Worm (Caenorhabditis elegans): Measurements from ENCODE around the gene Y48E1C.1.

Gene Y48E1C.1

DNA sequence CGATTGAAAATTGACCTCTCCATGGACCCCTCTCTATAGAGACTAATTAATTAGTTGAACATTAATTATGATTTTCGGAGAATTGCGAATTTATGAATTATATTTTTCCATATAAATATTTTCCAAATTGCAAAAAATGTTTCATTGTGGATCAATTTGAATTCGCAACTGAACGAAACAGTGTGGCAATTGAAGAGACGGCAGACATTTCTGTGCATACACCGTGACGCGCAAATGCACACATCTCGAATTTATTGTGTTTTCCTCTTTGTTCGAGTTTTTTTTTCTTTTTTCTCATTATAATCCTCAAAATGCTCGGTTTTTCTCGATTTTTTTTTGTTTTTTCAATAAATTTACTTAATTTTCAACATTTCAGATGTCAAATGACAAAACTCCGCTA, 45.6 kb upstream of the Y48E1C.1 start, which contains the start of gene Y48C3A.20 (continued):
- TF ChIP-seq elt-2 (tag; optimal IDR thresholded peaks at IDR 0.05), result no peak
- TF ChIP-seq efl-3 (GFP tag; optimal IDR thresholded peaks at IDR 0.05), result no peak
- TF ChIP-seq nhr-84 (tag; optimal IDR thresholded peaks at IDR 0.05), result no peak
- TF ChIP-seq sptf-1 (tag; optimal IDR thresholded peaks at IDR 0.05), result no peak
- no peak for TF ChIP-seq C34B4.2 (tag; optimal IDR thresholded peaks at IDR 0.05)
- TF ChIP-seq lin-39 (tag; optimal IDR thresholded peaks at IDR 0.05), result peak; percentile 43
- TF ChIP-seq blmp-1 (tag; optimal IDR thresholded peaks at IDR 0.05), result peak; percentile 67
- no peak for TF ChIP-seq ama-1 (optimal IDR thresholded peaks at IDR 0.05)
- TF ChIP-seq alr-1 (tag; optimal IDR thresholded peaks at IDR 0.05; ENCODE audit: borderline replicate concordance), result no peak
- TF ChIP-seq ztf-4 (tag; optimal IDR thresholded peaks at IDR 0.05), result peak; percentile 70
- TF ChIP-seq dsc-1 (tag; optimal IDR thresholded peaks at IDR 0.05), result no peak
- peak; percentile 54 for TF ChIP-seq ceh-88 (GFP tag; IDR thresholded peaks at IDR 0.05)
- TF ChIP-seq pqm-1 (tag; optimal IDR thresholded peaks at IDR 0.05), result no peak
- no peak for TF ChIP-seq zip-4 (GFP tag; optimal IDR thresholded peaks at IDR 0.05)
- no peak for TF ChIP-seq ceh-8 (GFP tag; optimal IDR thresholded peaks at IDR 0.05)
- no peak for TF ChIP-seq hlh-17 (GFP tag; optimal IDR thresholded peaks at IDR 0.05; ENCODE audit: borderline replicate concordance)
- TF ChIP-seq mab-9 (GFP tag; IDR thresholded peaks at IDR 0.05), result no peak
- peak; percentile 83 for TF ChIP-seq snpc-4 (tag; optimal IDR thresholded peaks at IDR 0.05)
- TF ChIP-seq jun-1 (tag; optimal IDR thresholded peaks at IDR 0.05), result no peak
- TF ChIP-seq mdl-1 (tag; optimal IDR thresholded peaks at IDR 0.05), result peak in 1 of 2 experiments; percentile 72
- TF ChIP-seq fkh-8 (tag; optimal IDR thresholded peaks at IDR 0.05), result peak; percentile 64
- no peak for TF ChIP-seq nhr-77 (tag; optimal IDR thresholded peaks at IDR 0.05)
- no peak for TF ChIP-seq Y116A8C.19 (tag; optimal IDR thresholded peaks at IDR 0.05; ENCODE audit: borderline replicate concordance)
- TF ChIP-seq sox-4 (tag; optimal IDR thresholded peaks at IDR 0.05), result peak; percentile 25
- TF ChIP-seq nhr-28 (tag; optimal IDR thresholded peaks at IDR 0.05), result no peak
- no peak for TF ChIP-seq tlp-1 (tag; optimal IDR thresholded peaks at IDR 0.05)
- no peak for TF ChIP-seq lin-14 (GFP tag; optimal IDR thresholded peaks at IDR 0.05)
- TF ChIP-seq unc-30 (tag; optimal IDR thresholded peaks at IDR 0.05), result no peak
- no peak for TF ChIP-seq pag-3 (tag; optimal IDR thresholded peaks at IDR 0.05; ENCODE audit: borderline replicate concordance, insufficient read depth)
- TF ChIP-seq nhr-90 (tag; optimal IDR thresholded peaks at IDR 0.05; ENCODE audit: poor library complexity), result peak; percentile 74
- TF ChIP-seq egl-13 (tag; optimal IDR thresholded peaks at IDR 0.05), result peak; percentile 62
- peak; percentile 74 for TF ChIP-seq nhr-85 (tag)
- TF ChIP-seq snu-23 (GFP tag; optimal IDR thresholded peaks at IDR 0.05), result peak; percentile 90
- no peak for TF ChIP-seq zag-1 (tag; optimal IDR thresholded peaks at IDR 0.05)
- peak; percentile 77 for TF ChIP-seq unc-130 (tag; optimal IDR thresholded peaks at IDR 0.05)
- TF ChIP-seq nhr-76 (tag; optimal IDR thresholded peaks at IDR 0.05), result no peak
- TF ChIP-seq rnt-1 (tag; optimal IDR thresholded peaks at IDR 0.05), result no peak
- TF ChIP-seq nhr-12 (tag; optimal IDR thresholded peaks at IDR 0.05), result no peak
- peak; percentile 97 for TF ChIP-seq mep-1 (tag; optimal IDR thresholded peaks at IDR 0.05)
- peak; percentile 32 for TF ChIP-seq hpl-2 (GFP tag; optimal IDR thresholded peaks at IDR 0.05)
- TF ChIP-seq nhr-20 (tag; optimal IDR thresholded peaks at IDR 0.05), result no peak
- peak; percentile 79 for TF ChIP-seq tbx-2 (tag; optimal IDR thresholded peaks at IDR 0.05)
- TF ChIP-seq fkh-4 (tag; optimal IDR thresholded peaks at IDR 0.05; ENCODE audit: borderline replicate concordance), result no peak
- TF ChIP-seq pax-3 (tag; optimal IDR thresholded peaks at IDR 0.05), result peak; percentile 51
- TF ChIP-seq unc-86 (tag; optimal IDR thresholded peaks at IDR 0.05), result peak; percentile 76
- peak; percentile 83 to 85 for TF ChIP-seq lsy-2 (tag; optimal IDR thresholded peaks at IDR 0.05)
- TF ChIP-seq nhr-237 (tag; optimal IDR thresholded peaks at IDR 0.05), result no peak
- peak in 2 of 6 experiments; percentile 59 to 61 for TF ChIP-seq elt-3 (tag; optimal IDR thresholded peaks at IDR 0.05)
- no peak for TF ChIP-seq fkh-10 (GFP tag; optimal IDR thresholded peaks at IDR 0.05)
- TF ChIP-seq ceh-90 (tag; optimal IDR thresholded peaks at IDR 0.05), result no peak

All from whole organism, L1 larva.